Worm (Caenorhabditis elegans) whole organism, early embryonic: ENCODE data around the gene F09G8.7.

Source experiments
- B0310.2 ChIP-seq: sonication (generic microtip); optimal IDR thresholded peaks from 2 replicates; lab custom pipeline; 2016; ENCODE audit warnings: mild to moderate bottlenecking, missing genetic modification characterization, missing compliant biosample characterization
- F13C5.2 ChIP-seq: sonication (generic microtip); optimal IDR thresholded peaks from 2 replicates; lab custom pipeline; 2017; ENCODE audit warnings: mild to moderate bottlenecking, missing genetic modification characterization, inconsistent platforms, missing compliant biosample characterization
- aly-1 ChIP-seq: sonication (generic microtip); optimal IDR thresholded peaks from 2 replicates; lab custom pipeline; 2016; ENCODE audit warnings: missing genetic modification characterization, missing compliant biosample characterization
- ama-1 ChIP-seq: fragments of 150-350 bp; optimal IDR thresholded peaks from 2 replicates; lab custom pipeline; 2014
- ceh-13 ChIP-seq: fragments of 200-800 bp; sonication (Bioruptor generic); optimal IDR thresholded peaks from 2 replicates; lab custom pipeline; 2018; ENCODE audit warnings: mild to moderate bottlenecking, missing genetic modification characterization, missing compliant biosample characterization
- ceh-36 ChIP-seq: sonication (generic microtip); optimal IDR thresholded peaks from 2 replicates; lab custom pipeline; 2016; ENCODE audit warnings: missing genetic modification characterization, inconsistent platforms, missing compliant biosample characterization
- ets-7 ChIP-seq: sonication (generic microtip); optimal IDR thresholded peaks from 2 replicates; lab custom pipeline; 2016; ENCODE audit warnings: missing genotype, missing genetic modification characterization, missing compliant biosample characterization
- flt-1 ChIP-seq: fragments of 200-800 bp; sonication (Bioruptor generic); IDR thresholded peaks from 2 replicates; pipeline ENCODE4 v1.3.6; 2022; ENCODE audit warnings: missing genetic modification characterization, missing compliant biosample characterization
- hmbx-1 ChIP-seq: sonication (generic microtip); optimal IDR thresholded peaks from 2 replicates; lab custom pipeline; 2016; ENCODE audit warnings: mild to moderate bottlenecking, missing genetic modification characterization, missing compliant biosample characterization
- hmg-4 ChIP-seq: fragments of 200-800 bp; sonication (Bioruptor generic); optimal IDR thresholded peaks from 2 replicates; lab custom pipeline; 2018; ENCODE audit warnings: mild to moderate bottlenecking, missing genetic modification characterization, missing compliant biosample characterization
- hnd-1 ChIP-seq: sonication (generic microtip); optimal IDR thresholded peaks from 2 replicates; lab custom pipeline; 2016; ENCODE audit warnings: missing genetic modification characterization, missing compliant biosample characterization
- pes-1 ChIP-seq: fragments of 200-800 bp; sonication (Bioruptor generic); IDR thresholded peaks from 2 replicates; pipeline ENCODE4 v1.3.6; 2022; ENCODE audit warnings: missing genetic modification reagents, missing genetic modification characterization, missing compliant biosample characterization
- scrt-1 ChIP-seq: fragments of 200-800 bp; sonication (Bioruptor generic); IDR thresholded peaks from 2 replicates; pipeline ENCODE4 v1.3.6; 2022; ENCODE audit warnings: missing genetic modification characterization, missing compliant biosample characterization
- sea-1 ChIP-seq: fragments of 200-800 bp; sonication (Bioruptor generic); conservative IDR thresholded peaks from 2 replicates; pipeline ENCODE4 v1.3.6; 2022; ENCODE audit warnings: missing genetic modification characterization, missing compliant biosample characterization
- tbx-11 ChIP-seq: fragments of 200-800 bp; sonication (Bioruptor generic); IDR thresholded peaks from 2 replicates; pipeline ENCODE4 v1.3.6; 2022; ENCODE audit warnings: missing genetic modification characterization, missing compliant biosample characterization
- tbx-37 ChIP-seq: fragments of 200-800 bp; sonication (Bioruptor generic); conservative IDR thresholded peaks from 2 replicates; pipeline ENCODE4 v1.3.6; 2022; ENCODE audit warnings: missing genetic modification reagents, missing genetic modification characterization, missing compliant biosample characterization
- tra-4 ChIP-seq: sonication (generic microtip); optimal IDR thresholded peaks from 2 replicates; lab custom pipeline; 2017; ENCODE audit warnings: missing genetic modification characterization, missing compliant biosample characterization

F09G8.7 gene

DNA sequence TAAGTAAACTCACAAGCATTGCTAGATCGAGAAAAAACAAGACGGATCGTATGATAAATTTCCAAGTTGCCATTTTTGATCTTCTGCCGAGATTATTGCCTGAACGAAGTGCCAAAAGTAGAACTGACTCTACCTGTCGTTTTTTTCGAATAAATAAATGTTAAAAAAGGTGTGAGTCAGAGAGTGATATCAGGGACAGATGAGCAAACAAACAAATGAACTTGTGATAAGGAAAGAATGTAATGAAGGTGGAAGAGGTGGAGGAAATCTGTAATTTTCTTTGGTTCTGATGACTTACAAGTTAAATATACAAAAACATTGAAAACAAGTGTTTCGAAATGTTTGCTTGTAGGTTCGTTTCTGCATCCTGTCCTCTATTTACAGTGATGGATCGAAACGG is 28.8 kb downstream of the F09G8.7 start, which contains the start of gene tsp-1:
Gene tsp-1 (minus strand): TSS at position 99 of the 400 bp plus-strand sequence.
- TF ChIP-seq hmbx-1 (tag; lab: Kevin White, UChicago) (no peak), aly-1 (tag; lab: Kevin White, UChicago) (no peak), ama-1 (lab: Kevin White, UChicago) (no peak), scrt-1 (GFP tag; lab: Robert Waterston, UW) (no peak), hnd-1 (tag; lab: Kevin White, UChicago) (no peak), B0310.2 (tag; lab: Kevin White, UChicago) (no peak), ets-7 (tag; lab: Kevin White, UChicago) (no peak)

DNA sequence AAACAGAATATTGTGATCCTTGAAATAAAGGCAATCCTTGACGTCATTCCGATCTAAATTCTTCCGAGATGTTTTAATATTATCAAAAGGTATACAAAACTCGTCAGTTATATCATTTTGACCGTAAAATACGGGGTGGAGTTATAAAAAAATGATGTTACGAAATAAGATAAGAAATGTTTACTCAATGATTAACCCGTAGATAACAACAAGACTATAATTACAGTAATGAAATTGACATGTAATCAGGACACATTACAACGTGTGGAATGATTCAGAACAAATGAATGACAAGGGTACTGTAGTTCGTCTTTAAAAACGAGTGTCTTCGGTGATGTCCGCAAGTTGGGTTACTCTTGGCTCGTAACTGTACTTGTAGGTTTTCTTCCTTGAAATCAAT is 30.3 kb downstream of the F09G8.7 start, which contains the start of gene tsp-2:
Gene tsp-2 (minus strand): TSS at position 109 of the 400 bp plus-strand sequence.
- TF ChIP-seq tbx-37 (GFP tag; lab: Robert Waterston, UW): no peak
- no peak for TF ChIP-seq ceh-13 (GFP tag; lab: Kevin White, UChicago)
- TF ChIP-seq flt-1 (GFP tag; lab: Robert Waterston, UW): no peak
- TF ChIP-seq ama-1 (lab: Kevin White, UChicago): no peak
- TF ChIP-seq hmg-4 (GFP tag; lab: Kevin White, UChicago): no peak
- TF ChIP-seq ceh-36 (tag; lab: Kevin White, UChicago): no peak
- TF ChIP-seq sea-1 (GFP tag; lab: Robert Waterston, UW): no peak
- TF ChIP-seq hmbx-1 (tag; lab: Kevin White, UChicago): no peak
- no peak for TF ChIP-seq aly-1 (tag; lab: Kevin White, UChicago)
- no peak for TF ChIP-seq tbx-11 (GFP tag; lab: Robert Waterston, UW)
- TF ChIP-seq ets-7 (tag; lab: Kevin White, UChicago): no peak
- TF ChIP-seq tra-4 (tag; lab: Kevin White, UChicago): no peak
- no peak for TF ChIP-seq F13C5.2 (tag; lab: Kevin White, UChicago)
- TF ChIP-seq hnd-1 (tag; lab: Kevin White, UChicago): no peak
- TF ChIP-seq pes-1 (GFP tag; lab: Robert Waterston, UW): no peak
- no peak for TF ChIP-seq B0310.2 (tag; lab: Kevin White, UChicago)

DNA sequence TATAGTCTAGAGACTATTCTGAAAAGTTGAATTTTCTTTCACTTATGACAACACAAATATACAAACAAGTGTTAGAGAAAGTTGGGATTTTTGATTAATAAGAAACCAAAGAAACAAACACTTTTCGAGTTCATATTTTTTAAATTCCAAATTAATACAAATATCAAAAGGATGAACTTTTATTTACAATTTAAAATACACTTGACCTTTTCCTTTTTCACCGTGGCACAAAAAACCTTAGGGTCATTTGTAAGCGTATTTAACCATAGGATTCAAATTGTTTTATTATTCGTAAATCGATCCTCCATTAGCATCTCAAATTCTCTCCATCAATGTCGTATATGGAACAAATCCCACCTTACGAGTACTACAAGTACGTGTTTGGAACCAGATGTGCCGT is 32.3 kb downstream of the F09G8.7 start, which contains the start of gene C02F5.5:
Gene C02F5.5 (plus strand): TSS at position 301 of the 400 bp plus-strand sequence.
- TF ChIP-seq sea-1 (GFP tag; lab: Robert Waterston, UW): no peak
- TF ChIP-seq hmbx-1 (tag; lab: Kevin White, UChicago): no peak
- no peak for TF ChIP-seq hnd-1 (tag; lab: Kevin White, UChicago)
- no peak for TF ChIP-seq flt-1 (GFP tag; lab: Robert Waterston, UW)
- no peak for TF ChIP-seq tbx-37 (GFP tag; lab: Robert Waterston, UW)
- TF ChIP-seq scrt-1 (GFP tag; lab: Robert Waterston, UW): no peak
- no peak for TF ChIP-seq F13C5.2 (tag; lab: Kevin White, UChicago)
- no peak for TF ChIP-seq pes-1 (GFP tag; lab: Robert Waterston, UW)
- no peak for TF ChIP-seq tbx-11 (GFP tag; lab: Robert Waterston, UW)
- TF ChIP-seq tra-4 (tag; lab: Kevin White, UChicago): no peak
- TF ChIP-seq ceh-36 (tag; lab: Kevin White, UChicago): no peak
- no peak for TF ChIP-seq aly-1 (tag; lab: Kevin White, UChicago)

DNA sequence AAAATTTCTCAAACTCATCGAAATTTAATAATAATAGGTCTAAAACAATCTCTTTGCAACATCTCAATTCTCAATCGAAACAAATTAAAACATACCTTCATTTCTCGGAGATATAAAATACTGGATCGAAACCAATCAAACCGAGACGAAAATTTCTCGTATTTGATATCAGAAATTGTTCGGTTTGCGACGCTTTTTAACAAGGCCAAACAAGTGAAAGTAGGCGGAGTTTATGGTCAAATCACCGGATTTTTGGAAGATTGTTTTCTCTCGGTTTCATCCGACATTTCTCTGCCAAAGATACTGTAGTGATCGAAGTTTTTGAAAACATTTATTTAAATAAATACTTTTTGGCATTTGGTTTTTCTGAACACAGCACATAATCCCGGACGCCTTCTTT is 32.8 kb downstream of the F09G8.7 start, which contains the start of gene C02F5.14:
Gene C02F5.14 (minus strand): TSS at position 157 of the 400 bp plus-strand sequence.
- no peak for TF ChIP-seq tra-4 (tag; lab: Kevin White, UChicago)
- no peak for TF ChIP-seq sea-1 (GFP tag; lab: Robert Waterston, UW)
- no peak for TF ChIP-seq tbx-11 (GFP tag; lab: Robert Waterston, UW)
- TF ChIP-seq ama-1 (lab: Kevin White, UChicago): no peak
- TF ChIP-seq hmbx-1 (tag; lab: Kevin White, UChicago): no peak
- TF ChIP-seq scrt-1 (GFP tag; lab: Robert Waterston, UW): no peak
- TF ChIP-seq ets-7 (tag; lab: Kevin White, UChicago): no peak
- TF ChIP-seq ceh-36 (tag; lab: Kevin White, UChicago): no peak
- TF ChIP-seq tbx-37 (GFP tag; lab: Robert Waterston, UW): no peak
- no peak for TF ChIP-seq hmg-4 (GFP tag; lab: Kevin White, UChicago)
- no peak for TF ChIP-seq F13C5.2 (tag; lab: Kevin White, UChicago)
- TF ChIP-seq flt-1 (GFP tag; lab: Robert Waterston, UW): no peak
- no peak for TF ChIP-seq ceh-13 (GFP tag; lab: Kevin White, UChicago)
- TF ChIP-seq aly-1 (tag; lab: Kevin White, UChicago): no peak
- TF ChIP-seq pes-1 (GFP tag; lab: Robert Waterston, UW): no peak
- no peak for TF ChIP-seq B0310.2 (tag; lab: Kevin White, UChicago)
- no peak for TF ChIP-seq hnd-1 (tag; lab: Kevin White, UChicago)

DNA sequence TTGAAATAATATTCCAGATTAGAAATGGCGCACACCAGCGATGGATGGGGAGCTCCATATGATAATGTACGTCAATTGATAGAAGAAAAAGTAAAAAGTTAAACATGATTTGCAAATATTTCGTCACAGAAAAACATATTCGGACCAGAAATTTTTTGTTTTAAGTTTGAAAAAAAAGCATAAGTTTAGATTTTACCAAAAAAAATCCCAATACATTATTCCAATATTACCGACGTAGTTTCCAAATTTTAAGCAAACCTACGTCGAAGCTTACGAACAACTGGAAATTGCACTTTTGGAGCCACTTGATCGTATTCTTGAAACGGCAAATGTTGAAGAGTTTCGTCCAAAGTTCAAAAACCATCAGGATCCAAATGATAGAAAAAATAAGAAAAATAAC is 35.5 kb downstream of the F09G8.7 start, which contains the start of gene henn-1:
Gene henn-1 (plus strand): TSS at position 18 of the 400 bp plus-strand sequence.
- TF ChIP-seq hmbx-1 (tag; lab: Kevin White, UChicago): no peak
- no peak for TF ChIP-seq aly-1 (tag; lab: Kevin White, UChicago)
- TF ChIP-seq tbx-11 (GFP tag; lab: Robert Waterston, UW): no peak
- no peak for TF ChIP-seq pes-1 (GFP tag; lab: Robert Waterston, UW)
- TF ChIP-seq ama-1 (lab: Kevin White, UChicago): no peak
- no peak for TF ChIP-seq B0310.2 (tag; lab: Kevin White, UChicago)
- TF ChIP-seq scrt-1 (GFP tag; lab: Robert Waterston, UW): no peak
- no peak for TF ChIP-seq ceh-13 (GFP tag; lab: Kevin White, UChicago)
- no peak for TF ChIP-seq ets-7 (tag; lab: Kevin White, UChicago)
- no peak for TF ChIP-seq hnd-1 (tag; lab: Kevin White, UChicago)
- no peak for TF ChIP-seq sea-1 (GFP tag; lab: Robert Waterston, UW)
- no peak for TF ChIP-seq hmg-4 (GFP tag; lab: Kevin White, UChicago)
- TF ChIP-seq tra-4 (tag; lab: Kevin White, UChicago): no peak
- no peak for TF ChIP-seq flt-1 (GFP tag; lab: Robert Waterston, UW)
- TF ChIP-seq tbx-37 (GFP tag; lab: Robert Waterston, UW): no peak
- no peak for TF ChIP-seq F13C5.2 (tag; lab: Kevin White, UChicago)

DNA sequence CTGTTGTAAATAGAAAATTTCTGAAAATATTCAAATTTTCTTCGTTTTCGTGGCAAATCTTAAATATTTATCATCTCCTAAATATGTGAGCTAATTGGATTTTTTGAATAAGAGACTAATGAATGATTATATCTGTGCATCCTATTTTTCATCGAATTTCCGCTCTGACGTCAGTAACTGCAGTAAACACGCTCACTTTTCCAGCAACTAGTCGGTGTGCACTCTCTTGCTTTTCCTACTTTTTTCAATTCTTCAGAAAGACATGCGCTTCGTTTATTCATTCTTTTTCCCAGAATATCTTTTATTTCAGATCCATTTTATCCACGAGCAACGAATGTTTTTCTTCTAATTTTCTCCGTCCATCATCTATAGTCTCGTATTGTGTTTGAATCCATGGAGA is 38.7 kb downstream of the F09G8.7 start:
- TF ChIP-seq ceh-36 (tag; lab: Kevin White, UChicago) (no peak), ets-7 (tag; lab: Kevin White, UChicago) (no peak), B0310.2 (tag; lab: Kevin White, UChicago) (no peak), F13C5.2 (tag; lab: Kevin White, UChicago) (no peak), hmbx-1 (tag; lab: Kevin White, UChicago) (no peak), hnd-1 (tag; lab: Kevin White, UChicago) (no peak), tbx-37 (GFP tag; lab: Robert Waterston, UW) (no peak), ama-1 (lab: Kevin White, UChicago) (no peak), flt-1 (GFP tag; lab: Robert Waterston, UW) (no peak), sea-1 (GFP tag; lab: Robert Waterston, UW) (no peak), pes-1 (GFP tag; lab: Robert Waterston, UW) (no peak), aly-1 (tag; lab: Kevin White, UChicago) (no peak), tbx-11 (GFP tag; lab: Robert Waterston, UW) (no peak), scrt-1 (GFP tag; lab: Robert Waterston, UW) (no peak), hmg-4 (GFP tag; lab: Kevin White, UChicago) (no peak)
